Fruit fly (Drosophila melanogaster): ENCODE data around the gene grim.

dm6 chr3L:18297328-18297727 lies 6.9 kb downstream of the grim start:
- TF ChIP-seq usp (GFP tag; optimal IDR thresholded peaks at IDR 0.05) (no peak), psq (optimal IDR thresholded peaks at IDR 0.05) (no peak), CG8478 (optimal IDR thresholded peaks at IDR 0.05) (no peak)
